Fruit fly (Drosophila melanogaster): Measurements from ENCODE around the gene MED18.

Gene MED18

dm6 chrX:1825912-1826862 lies 39.5 kb upstream of the MED18 start:
- TF ChIP-seq tj (GFP tag; optimal IDR thresholded peaks at IDR 0.05) (no peak), CG12768 (GFP tag; optimal IDR thresholded peaks at IDR 0.05) (no peak), CG7045 (GFP tag; optimal IDR thresholded peaks at IDR 0.05) (no peak), Crg-1 (GFP tag; optimal IDR thresholded peaks at IDR 0.05) (no peak), CG5204 (GFP tag; optimal IDR thresholded peaks at IDR 0.05) (no peak), toe (GFP tag; optimal IDR thresholded peaks at IDR 0.05) (no peak), CG33017 (tag; optimal IDR thresholded peaks at IDR 0.05) (no peak), cnc (optimal IDR thresholded peaks at IDR 0.05) (no peak), Clk (GFP tag; optimal IDR thresholded peaks at IDR 0.05) (no peak), ovo (GFP tag; optimal IDR thresholded peaks at IDR 0.05) (no peak), CG7101 (tag; optimal IDR thresholded peaks at IDR 0.05) (no peak), pad (GFP tag; optimal IDR thresholded peaks at IDR 0.05) (no peak), CG1620 (GFP tag; optimal IDR thresholded peaks at IDR 0.05) (no peak), cic (GFP tag; optimal IDR thresholded peaks at IDR 0.05) (no peak)

DNA sequence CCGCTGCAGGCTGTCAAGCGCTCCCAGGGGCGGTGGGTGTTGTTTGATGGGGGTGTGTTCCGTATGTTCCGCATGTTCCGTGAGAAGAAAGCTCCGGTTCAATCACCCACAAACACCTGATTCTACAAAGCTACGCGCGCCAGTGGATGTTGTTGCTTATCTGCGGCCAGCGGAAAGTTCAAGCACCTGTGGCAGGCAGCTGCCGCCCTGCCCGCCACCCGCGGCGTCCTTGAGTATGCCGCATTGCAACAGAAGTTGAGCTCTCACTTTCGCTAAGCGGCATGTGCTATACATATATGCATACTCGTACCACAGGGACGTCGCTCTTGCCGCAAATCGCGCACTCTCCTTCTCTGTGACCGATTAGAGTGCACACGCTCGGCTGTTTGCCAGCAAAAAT lies 37.6 kb upstream of the MED18 start:
- TF ChIP-seq Mnt (GFP tag; optimal IDR thresholded peaks at IDR 0.05): peak; percentile 36
- no peak for TF ChIP-seq kay (GFP tag; ENCODE audit: borderline replicate concordance)

DNA sequence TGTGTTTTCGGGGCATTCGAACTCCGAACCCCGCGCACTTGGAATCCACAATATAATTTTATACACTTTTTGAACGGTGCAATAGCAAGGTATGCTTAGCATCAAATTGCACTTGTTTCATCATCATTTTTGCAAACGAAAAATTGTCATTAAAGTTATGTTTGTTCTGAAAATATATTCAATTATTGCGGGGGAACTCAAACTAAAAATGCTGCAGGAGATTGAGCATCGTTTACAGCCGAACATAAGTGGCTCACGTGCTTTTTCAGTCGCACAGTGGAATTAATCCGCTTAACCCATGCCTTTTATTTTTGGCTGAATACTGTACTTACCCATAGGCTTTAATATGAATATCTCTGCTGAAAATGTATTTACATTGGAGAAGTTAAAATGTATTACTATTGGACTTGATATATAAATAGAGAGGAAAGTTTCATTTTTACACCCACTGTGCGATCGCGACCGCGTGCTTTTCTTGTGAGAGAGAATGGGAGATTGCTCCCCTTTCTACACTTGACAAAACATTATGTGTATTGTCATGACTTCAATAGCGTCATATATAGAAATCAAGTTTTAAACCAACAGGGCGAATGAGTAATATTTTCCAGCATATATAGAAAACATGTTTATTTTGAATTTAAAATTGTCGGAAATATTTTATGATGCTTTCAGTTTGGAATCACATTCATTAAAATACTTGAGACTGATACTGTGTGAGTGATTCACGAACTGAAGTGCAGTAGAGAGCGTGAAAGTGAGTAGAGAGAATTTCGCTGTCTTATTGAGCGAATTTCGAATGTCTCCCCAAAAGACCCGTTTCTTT lies 35.1 kb upstream of the MED18 start:
- TF ChIP-seq CG7101 (tag; optimal IDR thresholded peaks at IDR 0.05) (peak; percentile 95), Crg-1 (GFP tag; optimal IDR thresholded peaks at IDR 0.05) (peak; percentile 86), toe (GFP tag; optimal IDR thresholded peaks at IDR 0.05) (peak; percentile 63), kay (GFP tag; ENCODE audit: borderline replicate concordance) (peak; percentile 96), tj (GFP tag; optimal IDR thresholded peaks at IDR 0.05) (peak; percentile 85), CG7045 (GFP tag; optimal IDR thresholded peaks at IDR 0.05) (peak; percentile 75), cnc (optimal IDR thresholded peaks at IDR 0.05) (no peak), ovo (GFP tag; optimal IDR thresholded peaks at IDR 0.05) (peak; percentile 90), cic (GFP tag; optimal IDR thresholded peaks at IDR 0.05) (peak; percentile 69), CG12768 (GFP tag; optimal IDR thresholded peaks at IDR 0.05) (peak; percentile 84), bab1 (GFP tag; optimal IDR thresholded peaks at IDR 0.05) (peak; percentile 97), CG5204 (GFP tag; optimal IDR thresholded peaks at IDR 0.05) (peak; percentile 88), CG1620 (GFP tag; optimal IDR thresholded peaks at IDR 0.05) (peak; percentile 90), Clk (GFP tag; optimal IDR thresholded peaks at IDR 0.05) (peak; percentile 43), CG33017 (tag; optimal IDR thresholded peaks at IDR 0.05) (peak; percentile 85), CG14711 (tag; optimal IDR thresholded peaks at IDR 0.05) (peak; percentile 94), Mnt (GFP tag; optimal IDR thresholded peaks at IDR 0.05) (peak; percentile 92), CG11617 (GFP tag; optimal IDR thresholded peaks at IDR 0.05) (peak; percentile 98), Hr96 (GFP tag; optimal IDR thresholded peaks at IDR 0.05) (peak; percentile 93), pad (GFP tag; optimal IDR thresholded peaks at IDR 0.05) (peak; percentile 89)

DNA sequence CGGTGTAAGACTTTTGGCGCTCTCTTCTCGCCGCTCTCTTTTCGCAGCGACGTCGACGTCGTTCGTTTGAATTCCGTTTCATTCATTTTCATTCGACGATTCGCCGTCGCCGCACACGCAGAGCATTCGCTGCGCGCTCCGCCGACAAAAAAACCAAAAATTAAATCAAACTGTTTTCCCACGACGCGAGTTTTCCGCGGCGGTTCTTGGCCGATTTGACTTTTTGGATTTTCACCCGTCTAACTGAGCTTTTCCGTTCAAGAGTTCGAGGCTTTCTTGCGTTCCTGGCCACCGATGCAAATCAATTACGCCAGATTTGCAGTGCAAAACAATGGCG lies 34.5 kb upstream of the MED18 start:
- no peak for TF ChIP-seq CG7101 (tag; optimal IDR thresholded peaks at IDR 0.05)
- no peak for TF ChIP-seq CG33017 (tag; optimal IDR thresholded peaks at IDR 0.05)
- peak; percentile 79 for TF ChIP-seq CG11617 (GFP tag; optimal IDR thresholded peaks at IDR 0.05)
- peak; percentile 15 for TF ChIP-seq cic (GFP tag; optimal IDR thresholded peaks at IDR 0.05)

dm6 chrX:1832699-1833098 lies 33.0 kb upstream of the MED18 start:
- TF ChIP-seq CG12768 (GFP tag; optimal IDR thresholded peaks at IDR 0.05) (peak; percentile 9), tj (GFP tag; optimal IDR thresholded peaks at IDR 0.05) (no peak)

dm6 chrX:1834702-1835376 lies 30.9 kb upstream of the MED18 start:
- TF ChIP-seq tj (GFP tag; optimal IDR thresholded peaks at IDR 0.05) (peak; percentile 71), toe (GFP tag; optimal IDR thresholded peaks at IDR 0.05) (no peak), Hr96 (GFP tag; optimal IDR thresholded peaks at IDR 0.05) (no peak), CG5204 (GFP tag; optimal IDR thresholded peaks at IDR 0.05) (no peak)

DNA sequence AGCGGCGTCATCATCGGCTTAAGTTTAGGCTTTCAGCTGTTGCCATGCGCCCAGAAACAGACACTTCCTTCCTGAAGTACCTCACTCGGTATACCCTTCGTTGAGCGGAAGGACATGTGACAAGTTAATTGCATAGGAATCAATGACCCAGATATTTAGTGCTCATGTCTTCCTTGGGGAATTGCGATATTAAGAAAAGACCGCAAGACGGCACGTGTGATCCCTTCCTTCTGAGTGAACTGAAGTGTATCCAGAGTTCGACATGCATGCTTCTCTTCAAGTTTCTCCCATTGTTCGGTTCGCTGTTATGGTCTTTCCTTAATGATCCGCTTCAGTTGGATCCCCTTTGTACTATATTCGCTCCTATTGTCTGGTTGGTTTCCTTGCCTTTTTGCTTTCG lies 25.2 kb upstream of the MED18 start:
- TF ChIP-seq Clk (GFP tag; optimal IDR thresholded peaks at IDR 0.05) (no peak), CG11617 (GFP tag; optimal IDR thresholded peaks at IDR 0.05) (no peak)
